Fruit fly (Drosophila melanogaster) whole organism, embryonic: Measurements from ENCODE around the gene MESK4.

Experiments used
- Awh ChIP-seq: fragments of 200-800 bp; sonication (Bioruptor generic); IDR thresholded peaks from 2 replicates; pipeline ENCODE4, ENCODE4 v1.3.6; 2022; ENCODE audit warnings: missing biosample characterization, missing genetic modification characterization
- CG10147 ChIP-seq: fragments of 200-800 bp; sonication (Bioruptor generic); optimal IDR thresholded peaks from 2 replicates; lab custom pipeline; 2019; ENCODE audit warnings: missing biosample characterization, mild to moderate bottlenecking, missing genetic modification characterization, moderate library complexity
- CG10267 ChIP-seq: fragments of 200-800 bp; sonication (Bioruptor generic); optimal IDR thresholded peaks from 2 replicates; lab custom pipeline; 2018; ENCODE audit warnings: missing biosample characterization, mild to moderate bottlenecking, missing genetic modification characterization, moderate library complexity
- CG11085 ChIP-seq: fragments of 200-800 bp; sonication (Bioruptor generic); IDR thresholded peaks from 2 replicates; pipeline ENCODE4 v1.3.6; 2022; ENCODE audit warnings: missing biosample characterization, missing genetic modification characterization
- CG12155 ChIP-seq: fragments of 200-800 bp; sonication (Bioruptor generic); optimal IDR thresholded peaks from 3 replicates; lab custom pipeline; 2016; ENCODE audit warnings: missing biosample characterization, missing genetic modification characterization
- CG15601 ChIP-seq: fragments of 200-800 bp; sonication (Bioruptor generic); optimal IDR thresholded peaks from 3 replicates; lab custom pipeline; 2019; ENCODE audit warnings: missing biosample characterization, mild to moderate bottlenecking, missing genetic modification characterization, moderate library complexity
- CG16815 ChIP-seq: fragments of 200-800 bp; sonication (Bioruptor generic); optimal IDR thresholded peaks from 3 replicates; lab custom pipeline; 2017; ENCODE audit warnings: missing biosample characterization, mild to moderate bottlenecking, missing genetic modification characterization
- CG2889 ChIP-seq: fragments of 200-800 bp; sonication (Bioruptor generic); IDR thresholded peaks from 3 replicates; pipeline ENCODE4 v1.3.6; 2022; ENCODE audit warnings: missing biosample characterization, missing genetic modification characterization
- CG5953 ChIP-seq: fragments of 200-800 bp; sonication (Bioruptor generic); IDR thresholded peaks from 2 replicates; pipeline ENCODE4 v1.3.6; 2022; ENCODE audit warnings: missing biosample characterization, missing genetic modification characterization
- CG9797 ChIP-seq: fragments of 200-800 bp; sonication (Bioruptor generic); optimal IDR thresholded peaks from 3 replicates; lab custom pipeline; 2018; ENCODE audit warnings: missing biosample characterization, mild to moderate bottlenecking, missing genetic modification characterization
- CTCF ChIP-seq: fragments of 200-800 bp; sonication (Bioruptor generic); optimal IDR thresholded peaks from 2 replicates; lab custom pipeline; 2017; ENCODE audit warnings: missing biosample characterization, mild to moderate bottlenecking, missing genetic modification characterization, moderate library complexity
- Dbx ChIP-seq: fragments of 200-800 bp; sonication (Bioruptor generic); IDR thresholded peaks from 3 replicates; pipeline ENCODE4 v1.3.6; 2022; ENCODE audit warnings: missing biosample characterization, missing genetic modification characterization
- Deaf1 ChIP-seq: fragments of 200-800 bp; optimal IDR thresholded peaks from 3 replicates; lab custom pipeline; 2019; ENCODE audit warnings: missing biosample characterization, mild to moderate bottlenecking, missing genetic modification characterization, moderate library complexity
- Dfd ChIP-seq, 2 experiments: fragments of >200 bp; optimal IDR thresholded peaks; 2 replicates each; lab custom pipeline; 2017; ENCODE audit warnings: missing biosample characterization in 2 of 2, missing genetic modification characterization in 2 of 2
- E2f1 ChIP-seq: fragments of 200-800 bp; sonication (Bioruptor generic); IDR thresholded peaks from 2 replicates; pipeline ENCODE4 v1.3.6; 2022; ENCODE audit warnings: missing biosample characterization, missing genetic modification characterization
- HLH54F ChIP-seq: fragments of 200-800 bp; sonication (Bioruptor generic); optimal IDR thresholded peaks from 3 replicates; lab custom pipeline; 2016; ENCODE audit warnings: missing biosample characterization, missing genetic modification characterization
- HLHmδ ChIP-seq: fragments of 200-800 bp; sonication (Bioruptor generic); optimal IDR thresholded peaks from 2 replicates; lab custom pipeline; 2018; ENCODE audit warnings: missing biosample characterization, mild to moderate bottlenecking, missing genetic modification characterization, moderate library complexity
- Lim3 ChIP-seq: fragments of 200-800 bp; sonication (Bioruptor generic); IDR thresholded peaks from 2 replicates; pipeline ENCODE4 v1.3.6; 2022; ENCODE audit warnings: missing biosample characterization, missing genetic modification characterization
- Mes4 ChIP-seq: fragments of 200-800 bp; sonication (Bioruptor generic); optimal IDR thresholded peaks from 2 replicates; lab custom pipeline; 2016; ENCODE audit warnings: missing biosample characterization, missing genetic modification characterization
- NFAT ChIP-seq: fragments of 200-800 bp; sonication (Bioruptor generic); IDR thresholded peaks from 2 replicates; pipeline ENCODE4 v1.3.6; 2022; ENCODE audit warnings: missing biosample characterization, missing genetic modification characterization
- NK7.1 ChIP-seq: fragments of 200-800 bp; sonication (Bioruptor generic); optimal IDR thresholded peaks from 3 replicates; lab custom pipeline; 2016; ENCODE audit warnings: missing biosample characterization, missing genetic modification characterization
- Pdp1 ChIP-seq, 2 experiments: fragments of 200-800 bp; sonication (Bioruptor generic); optimal IDR thresholded peaks; 3 replicates each; lab custom pipeline; 2016; ENCODE audit warnings: missing biosample characterization in 2 of 2, missing genetic modification characterization in 2 of 2, mild to moderate bottlenecking in 1 of 2, moderate library complexity in 1 of 2
- Poxn ChIP-seq: fragments of 200-800 bp; sonication (Bioruptor generic); IDR thresholded peaks from 2 replicates; pipeline ENCODE4 v1.3.6; 2022; ENCODE audit warnings: missing biosample characterization, missing genetic modification characterization
- Xbp1 ChIP-seq: fragments of 200-800 bp; sonication (Bioruptor generic); optimal IDR thresholded peaks from 3 replicates; lab custom pipeline; 2016; ENCODE audit warnings: missing biosample characterization, mild to moderate bottlenecking, missing genetic modification characterization
- br ChIP-seq: fragments of >200 bp; optimal IDR thresholded peaks from 2 replicates; lab custom pipeline; 2017
- ewg ChIP-seq: fragments of 200-800 bp; sonication (Bioruptor generic); optimal IDR thresholded peaks from 3 replicates; lab custom pipeline; 2017; ENCODE audit warnings: mild to moderate bottlenecking, missing biosample characterization, missing genetic modification reagents, missing genetic modification characterization
- fd102C ChIP-seq: fragments of 200-800 bp; sonication (Bioruptor generic); optimal IDR thresholded peaks from 2 replicates; lab custom pipeline; 2018; ENCODE audit warnings: missing biosample characterization, mild to moderate bottlenecking, missing genetic modification characterization, moderate library complexity
- hbn ChIP-seq: fragments of 200-800 bp; sonication (Bioruptor generic); IDR thresholded peaks from 2 replicates; pipeline ENCODE4 v1.3.6; 2022; ENCODE audit warnings: missing biosample characterization, missing genetic modification characterization; ENCODE audit not compliant: partially characterized antibody
- her ChIP-seq: fragments of 200-800 bp; sonication (Bioruptor generic); optimal IDR thresholded peaks from 2 replicates; lab custom pipeline; 2016; ENCODE audit warnings: missing biosample characterization, missing genetic modification characterization
- hkb ChIP-seq, 2 experiments: fragments of 200-800 bp in 1 of 2; fragments of >200 bp in 1 of 2; sonication (Bioruptor generic) in 1 of 2; IDR thresholded peaks in 1 of 2; optimal IDR thresholded peaks in 1 of 2; 2 replicates each; pipeline versions ENCODE4 v1.3.6 to Lab custom; 2017 to 2022; ENCODE audit warnings: missing biosample characterization in 1 of 2, missing genetic modification characterization in 1 of 2
- jumu ChIP-seq: fragments of 200-800 bp; sonication (Bioruptor generic); optimal IDR thresholded peaks from 3 replicates; lab custom pipeline; 2016; ENCODE audit warnings: missing biosample characterization, missing genetic modification characterization
- lab ChIP-seq: fragments of 200-800 bp; sonication (Bioruptor generic); optimal IDR thresholded peaks from 3 replicates; lab custom pipeline; 2017; ENCODE audit warnings: missing biosample characterization, missing genetic modification characterization, mild to moderate bottlenecking, moderate library complexity, missing genetic modification reagents
- lbe ChIP-seq: fragments of 200-800 bp; sonication (Bioruptor generic); optimal IDR thresholded peaks from 2 replicates; lab custom pipeline; 2016; ENCODE audit warnings: missing biosample characterization, mild to moderate bottlenecking, missing genetic modification characterization
- luna ChIP-seq: fragments of 200-800 bp; sonication (Bioruptor generic); optimal IDR thresholded peaks from 2 replicates; lab custom pipeline; 2016; ENCODE audit warnings: missing biosample characterization, missing genetic modification characterization
- nom ChIP-seq: fragments of 200-800 bp; sonication (Bioruptor generic); optimal IDR thresholded peaks from 2 replicates; lab custom pipeline; 2017; ENCODE audit warnings: missing biosample characterization, missing genetic modification characterization, mild to moderate bottlenecking, moderate library complexity, missing genetic modification reagents
- oc ChIP-seq: fragments of 200-800 bp; sonication (Bioruptor generic); optimal IDR thresholded peaks from 2 replicates; lab custom pipeline; 2018; ENCODE audit warnings: missing biosample characterization, mild to moderate bottlenecking, missing genetic modification characterization, moderate library complexity
- pfk ChIP-seq: fragments of 200-800 bp; sonication (Bioruptor generic); optimal IDR thresholded peaks from 2 replicates; lab custom pipeline; 2018; ENCODE audit warnings: missing biosample characterization, mild to moderate bottlenecking, missing genetic modification characterization, moderate library complexity
- prd ChIP-seq, 3 experiments: fragments of >200 bp in 2 of 3; fragments of 200-800 bp in 1 of 3; sonication (Bioruptor generic) in 1 of 3; optimal IDR thresholded peaks in 2 of 3; IDR thresholded peaks in 1 of 3; 2 replicates in 2 of 3; 3 replicates in 1 of 3; pipeline versions ENCODE4 v1.3.6 to Lab custom; 2017 to 2022; ENCODE audit warnings: missing biosample characterization in 1 of 3, missing genetic modification characterization in 1 of 3
- repo ChIP-seq: fragments of 200-800 bp; sonication (Bioruptor generic); optimal IDR thresholded peaks from 2 replicates; lab custom pipeline; 2016; ENCODE audit warnings: missing biosample characterization, missing genetic modification characterization
- sens ChIP-seq: fragments of 200-800 bp; sonication (Bioruptor generic); peaks from one replicate; lab custom pipeline; 2016; ENCODE audit warnings: missing biosample characterization, missing genetic modification characterization
- seq ChIP-seq: fragments of 200-800 bp; sonication (Bioruptor generic); IDR thresholded peaks from 2 replicates; pipeline ENCODE4 v1.3.6; 2022; ENCODE audit warnings: missing biosample characterization, missing genetic modification characterization
- shn ChIP-seq: fragments of 200-800 bp; sonication (Bioruptor generic); optimal IDR thresholded peaks from 3 replicates; lab custom pipeline; 2016; ENCODE audit warnings: missing biosample characterization, missing genetic modification characterization
- slp2 ChIP-seq: fragments of 200-800 bp; sonication (Bioruptor generic); optimal IDR thresholded peaks from 2 replicates; lab custom pipeline; 2016; ENCODE audit warnings: missing biosample characterization, missing genetic modification characterization
- ssp ChIP-seq: fragments of 200-800 bp; sonication (Bioruptor generic); IDR thresholded peaks from 2 replicates; pipeline ENCODE4 v1.3.6; 2022; ENCODE audit warnings: missing biosample characterization, missing genetic modification characterization
- tio ChIP-seq: fragments of 200-800 bp; sonication (Bioruptor generic); optimal IDR thresholded peaks from 2 replicates; lab custom pipeline; 2017; ENCODE audit warnings: missing biosample characterization, missing genetic modification characterization, inconsistent platforms
- ttk ChIP-seq: fragments of 200-800 bp; sonication (Bioruptor generic); IDR thresholded peaks from 2 replicates; pipeline ENCODE4 v2.1.2; 2022; ENCODE audit warnings: missing biosample characterization, missing genetic modification characterization
- tup ChIP-seq: fragments of 200-800 bp; sonication (Bioruptor generic); optimal IDR thresholded peaks from 2 replicates; lab custom pipeline; 2016; ENCODE audit warnings: missing biosample characterization, mild to moderate bottlenecking, missing genetic modification characterization, moderate library complexity
- unpg ChIP-seq: fragments of 200-800 bp; sonication (Bioruptor generic); optimal IDR thresholded peaks from 3 replicates; lab custom pipeline; 2018; ENCODE audit warnings: missing biosample characterization, mild to moderate bottlenecking, missing genetic modification characterization, moderate library complexity
- vnd ChIP-seq: fragments of 200-800 bp; sonication (Bioruptor generic); IDR thresholded peaks from 3 replicates; pipeline ENCODE4 v1.3.6; 2022; ENCODE audit warnings: missing biosample characterization, missing genetic modification characterization; ENCODE audit not compliant: partially characterized antibody
- wek ChIP-seq: fragments of 200-800 bp; sonication (Bioruptor generic); optimal IDR thresholded peaks from 3 replicates; lab custom pipeline; 2018; ENCODE audit warnings: missing biosample characterization, mild to moderate bottlenecking, missing genetic modification characterization, moderate library complexity
- wor ChIP-seq: fragments of 200-800 bp; sonication (Bioruptor generic); IDR thresholded peaks from 2 replicates; pipeline ENCODE4 v1.3.6; 2022; ENCODE audit warnings: missing biosample characterization, missing genetic modification characterization

Gene MESK4

dm6 chr3R:16948667-16949066, 39.9 kb upstream of the MESK4 start (continued):
- no peak for TF ChIP-seq Lim3 (GFP tag; lab: Robert Waterston, UW)
- TF ChIP-seq CG15601 (tag; lab: Kevin White, UChicago): no peak
- TF ChIP-seq pfk (GFP tag; lab: Kevin White, UChicago): no peak
- TF ChIP-seq CG9797 (GFP tag; lab: Kevin White, UChicago): no peak
- TF ChIP-seq unpg: no peak
- no peak for TF ChIP-seq NK7.1 (GFP tag; lab: Kevin White, UChicago)
- no peak for TF ChIP-seq her (GFP tag; lab: Kevin White, UChicago)
- 0 out of 2 replicates have a peak, but pooled peaks have one; percentile 35 for TF ChIP-seq E2f1 (GFP tag; lab: Robert Waterston, UW)
- no peak for TF ChIP-seq hkb (optimal IDR thresholded peaks at IDR 0.05; lab: Kevin White, UChicago)
- TF ChIP-seq hkb (GFP tag; IDR thresholded peaks at IDR 0.05; lab: Robert Waterston, UW): peak; percentile 54; the same call in 1 of the 2 replicates
- TF ChIP-seq nom: no peak
- TF ChIP-seq tio: no peak
- TF ChIP-seq HLH54F: no peak
- TF ChIP-seq NFAT (GFP tag; lab: Robert Waterston, UW): no peak
- TF ChIP-seq slp2 (GFP tag; lab: Kevin White, UChicago): peak; percentile 8
- TF ChIP-seq Awh (GFP tag; lab: Robert Waterston, UW): peak; percentile 44; the same call in 1 of the 2 replicates
- peak; percentile 63; the same call in 1 of the 2 replicates for TF ChIP-seq seq (GFP tag; lab: Robert Waterston, UW)
- no peak for TF ChIP-seq tup (GFP tag; lab: Kevin White, UChicago)
- no peak for TF ChIP-seq Dbx (GFP tag; lab: Robert Waterston, UW)
- TF ChIP-seq Mes4 (GFP tag; lab: Kevin White, UChicago): no peak
- TF ChIP-seq Poxn (GFP tag; lab: Robert Waterston, UW): no peak
- peak in 1 of 2 experiments; percentile 16 for TF ChIP-seq Pdp1 (GFP tag; optimal IDR thresholded peaks at IDR 0.05; lab: Kevin White, UChicago)
- TF ChIP-seq CG2889: peak; percentile 48; the same call in 1 of the 3 replicates
- no peak for TF ChIP-seq CG12155 (GFP tag; lab: Kevin White, UChicago)
- TF ChIP-seq vnd: no peak; the same call in 2 of the 3 replicates
- no peak for TF ChIP-seq ssp
- no peak for TF ChIP-seq CG11085
- no peak for TF ChIP-seq wek (GFP tag; lab: Kevin White, UChicago)
- no peak for TF ChIP-seq luna (GFP tag; lab: Kevin White, UChicago)
- TF ChIP-seq ttk (GFP tag; lab: Robert Waterston, UW): peak; percentile 41; the same call in 1 of the 2 replicates
- no peak for TF ChIP-seq hbn (GFP tag; lab: Robert Waterston, UW)
- no peak for TF ChIP-seq br (lab: Kevin White, UChicago)
- no peak for TF ChIP-seq prd (optimal IDR thresholded peaks at IDR 0.05; lab: Kevin White, UChicago)
- TF ChIP-seq prd (GFP tag; IDR thresholded peaks at IDR 0.05; lab: Robert Waterston, UW): peak; percentile 49; the same call in 2 of the 3 replicates
- TF ChIP-seq CG10267 (tag; lab: Kevin White, UChicago): no peak
- TF ChIP-seq oc (tag; lab: Kevin White, UChicago): peak; percentile 34
- TF ChIP-seq HLHmδ (GFP tag; lab: Kevin White, UChicago): no peak
- peak; percentile 20 for TF ChIP-seq Xbp1 (GFP tag; lab: Kevin White, UChicago)
- peak; percentile 85 for TF ChIP-seq sens
- TF ChIP-seq ewg (GFP tag; lab: Kevin White, UChicago): peak; percentile 63
- peak; percentile 32 for TF ChIP-seq jumu (GFP tag; lab: Kevin White, UChicago)
- TF ChIP-seq lab (GFP tag; lab: Kevin White, UChicago): no peak
- no peak for TF ChIP-seq CTCF (GFP tag; lab: Kevin White, UChicago)
- TF ChIP-seq CG5953: no peak
- no peak for TF ChIP-seq lbe
- no peak for TF ChIP-seq wor
- TF ChIP-seq fd102C: no peak
- no peak for TF ChIP-seq Dfd (GFP tag; optimal IDR thresholded peaks at IDR 0.05; lab: Kevin White, UChicago)
- TF ChIP-seq CG16815 (GFP tag; lab: Kevin White, UChicago): no peak
- no peak for TF ChIP-seq shn (GFP tag; lab: Kevin White, UChicago)
- peak; percentile 21 for TF ChIP-seq Deaf1 (tag; lab: Kevin White, UChicago)
- peak; percentile 20 for TF ChIP-seq repo (GFP tag; lab: Kevin White, UChicago)
- TF ChIP-seq CG10147: no peak
